Worm (Caenorhabditis elegans) whole organism, mixed stage, embryonic: ENCODE data around the gene R04A9.1.

Experiments
- M03D4.4 ChIP-seq: sonication (generic microtip); optimal IDR thresholded peaks from 2 replicates; lab custom pipeline; 2017; ENCODE audit warnings: mild to moderate bottlenecking, missing genetic modification characterization, missing compliant biosample characterization
- bed-3 ChIP-seq: fragments of 200-800 bp; sonication (Bioruptor generic); optimal IDR thresholded peaks from 3 replicates; lab custom pipeline; 2018; ENCODE audit warnings: mild to moderate bottlenecking, missing genetic modification characterization, moderate library complexity, missing compliant biosample characterization
- blmp-1 ChIP-seq: fragments of 150-350 bp; optimal IDR thresholded peaks from 2 replicates; lab custom pipeline; 2014; ENCODE audit warnings: missing biosample characterization, missing genetic modification characterization
- ceh-39 ChIP-seq: fragments of 150-350 bp; optimal IDR thresholded peaks from 2 replicates; lab custom pipeline; 2014; ENCODE audit warnings: missing biosample characterization, missing genetic modification characterization
- ceh-43 ChIP-seq: fragments of 200-800 bp; sonication (Bioruptor generic); optimal IDR thresholded peaks from 2 replicates; lab custom pipeline; 2018; ENCODE audit warnings: mild to moderate bottlenecking, missing genetic modification characterization, moderate library complexity, missing compliant biosample characterization
- ces-1 ChIP-seq: fragments of 150-350 bp; optimal IDR thresholded peaks from 2 replicates; lab custom pipeline; 2014; ENCODE audit warnings: missing biosample characterization, missing genetic modification reagents, missing genetic modification characterization
- cnd-1 ChIP-seq: fragments of 200-800 bp; sonication (Bioruptor generic); optimal IDR thresholded peaks from 2 replicates; lab custom pipeline; 2018; ENCODE audit warnings: mild to moderate bottlenecking, missing genetic modification characterization, missing compliant biosample characterization
- drap-1 ChIP-seq: fragments of 200-800 bp; sonication (Bioruptor generic); optimal IDR thresholded peaks from 3 replicates; lab custom pipeline; 2018; ENCODE audit warnings: mild to moderate bottlenecking, missing genetic modification characterization, missing compliant biosample characterization
- elt-1 ChIP-seq: sonication (generic microtip); optimal IDR thresholded peaks from 2 replicates; lab custom pipeline; 2017; ENCODE audit warnings: missing genetic modification characterization, mild to moderate bottlenecking, missing compliant biosample characterization, antibody characterized with exemption, moderate library complexity, borderline replicate concordance; ENCODE audit not compliant: insufficient read depth
- elt-3 ChIP-seq: fragments of 150-350 bp; optimal IDR thresholded peaks from 2 replicates; lab custom pipeline; 2014; ENCODE audit warnings: missing biosample characterization, missing genetic modification characterization
- flh-1 ChIP-seq: fragments of 200-800 bp; sonication (Bioruptor generic); optimal IDR thresholded peaks from 2 replicates; lab custom pipeline; 2018; ENCODE audit warnings: mild to moderate bottlenecking, missing genetic modification characterization, moderate library complexity, missing compliant biosample characterization
- ham-2 ChIP-seq: fragments of 200-800 bp; sonication (Bioruptor generic); optimal IDR thresholded peaks from 2 replicates; lab custom pipeline; 2018; ENCODE audit warnings: mild to moderate bottlenecking, missing genetic modification characterization, missing compliant biosample characterization
- lin-13 ChIP-seq: fragments of 150-350 bp; optimal IDR thresholded peaks from 2 replicates; lab custom pipeline; 2014; ENCODE audit warnings: missing biosample characterization, missing genetic modification characterization
- lin-32 ChIP-seq: fragments of 200-800 bp; sonication (Bioruptor generic); optimal IDR thresholded peaks from 2 replicates; lab custom pipeline; 2018; ENCODE audit warnings: mild to moderate bottlenecking, missing genetic modification characterization, missing compliant biosample characterization
- lsy-2 ChIP-seq: fragments of 150-350 bp; optimal IDR thresholded peaks from 2 replicates; lab custom pipeline; 2014; ENCODE audit warnings: missing biosample characterization, missing genetic modification characterization
- mab-5 ChIP-seq: fragments of 150-350 bp; optimal IDR thresholded peaks from 2 replicates; lab custom pipeline; 2014; ENCODE audit warnings: missing biosample characterization, missing genetic modification characterization
- mep-1 ChIP-seq: fragments of 150-350 bp; optimal IDR thresholded peaks from 2 replicates; lab custom pipeline; 2017; ENCODE audit warnings: missing biosample characterization, missing genetic modification reagents, missing genetic modification characterization, inconsistent platforms
- mls-2 ChIP-seq: sonication (generic microtip); optimal IDR thresholded peaks from 2 replicates; lab custom pipeline; 2016; ENCODE audit warnings: mild to moderate bottlenecking, missing genetic modification characterization, moderate library complexity, missing compliant biosample characterization
- nhr-12 ChIP-seq: fragments of 150-350 bp; optimal IDR thresholded peaks from 2 replicates; lab custom pipeline; 2014; ENCODE audit warnings: missing biosample characterization, missing genetic modification characterization
- nhr-237 ChIP-seq: fragments of 150-350 bp; optimal IDR thresholded peaks from 2 replicates; lab custom pipeline; 2014; ENCODE audit warnings: missing biosample characterization, missing genetic modification characterization
- nhr-28 ChIP-seq: fragments of 150-350 bp; optimal IDR thresholded peaks from 2 replicates; lab custom pipeline; 2014; ENCODE audit warnings: missing biosample characterization, missing genetic modification characterization
- nhr-76 ChIP-seq: sonication (generic microtip); optimal IDR thresholded peaks from 2 replicates; lab custom pipeline; 2017; ENCODE audit warnings: missing biosample characterization, missing genetic modification characterization
- pha-4 ChIP-seq: fragments of 150-350 bp; optimal IDR thresholded peaks from 2 replicates; lab custom pipeline; 2018; ENCODE audit warnings: missing biosample characterization, missing genetic modification reagents, missing genetic modification characterization
- sem-2 ChIP-seq: fragments of 200-800 bp; sonication (Bioruptor generic); optimal IDR thresholded peaks from 2 replicates; lab custom pipeline; 2018; ENCODE audit warnings: mild to moderate bottlenecking, missing genetic modification characterization, missing compliant biosample characterization
- sptf-1 ChIP-seq: sonication (generic microtip); optimal IDR thresholded peaks from 2 replicates; lab custom pipeline; 2017; ENCODE audit warnings: mild to moderate bottlenecking, missing genetic modification characterization, moderate library complexity, missing compliant biosample characterization
- tbx-8 ChIP-seq: fragments of 200-800 bp; sonication (Bioruptor generic); optimal IDR thresholded peaks from 2 replicates; lab custom pipeline; 2018; ENCODE audit warnings: mild to moderate bottlenecking, missing genetic modification characterization, moderate library complexity, missing compliant biosample characterization
- unc-120 ChIP-seq: sonication (generic microtip); optimal IDR thresholded peaks from 2 replicates; lab custom pipeline; 2017; ENCODE audit warnings: missing genetic modification characterization, missing compliant biosample characterization; ENCODE audit not compliant: poor library complexity, severe bottlenecking
- unc-39 ChIP-seq: fragments of 150-350 bp; optimal IDR thresholded peaks from 2 replicates; lab custom pipeline; 2014; ENCODE audit warnings: missing biosample characterization, missing genetic modification characterization
- unc-62 ChIP-seq: fragments of 150-350 bp; optimal IDR thresholded peaks from 2 replicates; lab custom pipeline; 2014; ENCODE audit warnings: missing biosample characterization, missing genetic modification reagents, missing genetic modification characterization
- zip-8 ChIP-seq: fragments of 150-350 bp; optimal IDR thresholded peaks from 2 replicates; lab custom pipeline; 2014; ENCODE audit warnings: missing biosample characterization, missing genetic modification characterization
- ztf-11 ChIP-seq: fragments of 150-350 bp; optimal IDR thresholded peaks from 2 replicates; lab custom pipeline; 2014; ENCODE audit warnings: missing biosample characterization, missing genetic modification characterization

Gene R04A9.1

DNA sequence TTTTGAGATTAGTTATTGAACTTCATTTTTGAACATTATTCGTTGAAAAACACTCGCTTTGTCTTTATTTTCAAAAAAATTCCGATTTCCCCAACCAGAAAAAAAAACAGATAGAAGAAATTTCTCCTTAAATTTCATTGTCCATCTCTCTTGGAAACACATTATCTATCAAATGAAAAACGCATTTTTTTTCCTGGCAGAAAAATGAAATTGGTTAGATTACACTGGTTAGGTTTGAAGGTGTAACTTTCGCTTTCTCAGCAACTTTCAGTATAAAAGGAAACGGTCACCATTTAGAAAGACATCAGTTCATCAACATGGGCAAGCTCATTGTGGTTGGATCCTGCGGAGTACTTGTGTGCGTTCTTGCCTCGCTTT is 16.7 kb downstream of the R04A9.1 start, which contains the start of gene col-19:
Gene col-19 (plus strand): TSS at position 301 of the 378 bp plus-strand sequence.
- TF ChIP-seq unc-120 (no peak), mls-2 (no peak)

ce11 chrX:421785-422657 is 17.3 kb downstream of the R04A9.1 start:
- TF ChIP-seq flh-1 (GFP tag; lab: Kevin White, UChicago) (no peak), pha-4 (tag; lab: Kevin White, UChicago) (no peak), tbx-8 (GFP tag; lab: Kevin White, UChicago) (no peak), M03D4.4 (no peak), unc-39 (tag; lab: Kevin White, UChicago) (no peak), cnd-1 (tag; lab: Kevin White, UChicago) (no peak), drap-1 (GFP tag; lab: Kevin White, UChicago) (no peak), unc-62 (GFP tag; lab: Kevin White, UChicago) (no peak), elt-1 (no peak), mab-5 (tag; lab: Kevin White, UChicago) (no peak), blmp-1 (tag; lab: Kevin White, UChicago) (no peak), nhr-76 (tag; lab: Kevin White, UChicago) (no peak), sptf-1 (tag; lab: Kevin White, UChicago) (no peak), bed-3 (GFP tag; lab: Kevin White, UChicago) (no peak), nhr-28 (tag; lab: Kevin White, UChicago) (no peak)
- TF ChIP-seq, all 35 proteins: peak for 0

DNA sequence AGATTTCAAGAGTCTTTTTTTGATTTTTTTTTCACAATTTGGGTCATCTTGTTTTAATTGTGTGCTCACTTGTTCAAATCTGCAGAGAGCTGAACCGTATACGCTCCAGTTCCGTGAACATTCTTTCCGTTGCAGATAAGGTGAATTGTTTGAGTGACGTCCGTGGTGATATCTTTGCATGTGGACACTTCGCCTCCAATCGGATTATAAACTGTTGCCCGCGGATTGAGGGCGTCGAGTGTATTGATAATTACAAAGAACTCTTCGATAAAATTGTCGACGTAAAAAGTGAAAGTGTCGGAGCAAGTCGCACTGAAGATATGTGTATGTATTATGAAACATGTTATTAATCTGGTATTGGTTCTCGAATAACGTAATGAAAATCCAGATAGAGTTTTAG is 19.1 kb downstream of the R04A9.1 start:
- TF ChIP-seq lin-13 (tag; lab: Kevin White, UChicago), result no peak
- no peak for TF ChIP-seq elt-3
- TF ChIP-seq lsy-2 (tag; lab: Kevin White, UChicago), result no peak
- TF ChIP-seq lin-32 (GFP tag; lab: Kevin White, UChicago), result no peak
- TF ChIP-seq mls-2, result no peak
- no peak for TF ChIP-seq unc-39 (tag; lab: Kevin White, UChicago)
- TF ChIP-seq ham-2, result no peak
- TF ChIP-seq blmp-1 (tag; lab: Kevin White, UChicago), result no peak
- TF ChIP-seq ceh-39 (tag; lab: Kevin White, UChicago), result no peak
- no peak for TF ChIP-seq bed-3 (GFP tag; lab: Kevin White, UChicago)
- no peak for TF ChIP-seq flh-1 (GFP tag; lab: Kevin White, UChicago)
- no peak for TF ChIP-seq nhr-12 (tag; lab: Kevin White, UChicago)
- TF ChIP-seq mep-1 (tag; lab: Kevin White, UChicago), result no peak
- TF ChIP-seq pha-4 (tag; lab: Kevin White, UChicago), result no peak
- no peak for TF ChIP-seq nhr-76 (tag; lab: Kevin White, UChicago)
- no peak for TF ChIP-seq mab-5 (tag; lab: Kevin White, UChicago)
- no peak for TF ChIP-seq nhr-237 (tag; lab: Kevin White, UChicago)
- TF ChIP-seq ztf-11 (tag; lab: Kevin White, UChicago), result no peak

- TF ChIP-seq mls-2 (no peak), sptf-1 (tag; lab: Kevin White, UChicago) (no peak), zip-8 (no peak), tbx-8 (GFP tag; lab: Kevin White, UChicago) (no peak), nhr-12 (tag; lab: Kevin White, UChicago) (no peak), drap-1 (GFP tag; lab: Kevin White, UChicago) (no peak), elt-1 (no peak), lin-13 (tag; lab: Kevin White, UChicago) (no peak), mab-5 (tag; lab: Kevin White, UChicago) (no peak), ces-1 (GFP tag; lab: Kevin White, UChicago) (no peak), elt-3 (no peak), blmp-1 (tag; lab: Kevin White, UChicago) (no peak), sem-2 (GFP tag; lab: Kevin White, UChicago) (no peak), unc-120 (no peak), lsy-2 (tag; lab: Kevin White, UChicago) (no peak), unc-39 (tag; lab: Kevin White, UChicago) (no peak), ceh-39 (tag; lab: Kevin White, UChicago) (no peak), nhr-237 (tag; lab: Kevin White, UChicago) (no peak), ceh-43 (no peak), ztf-11 (tag; lab: Kevin White, UChicago) (no peak)
Observed at ce11 chrX:425535-425934, 20.8 kb downstream of the R04A9.1 start, which contains the start of gene ZK1193.2. TSS of gene ZK1193.2 (minus strand) at chrX:425635.
